Worm (Caenorhabditis elegans) whole organism, L2 larva: ENCODE measurements around the gene srx-58.

Experiments
- F13H6.1 ChIP-seq: sonication (generic microtip); optimal IDR thresholded peaks from 2 replicates; lab custom pipeline; 2016; ENCODE audit warnings: missing genetic modification characterization, missing compliant biosample characterization
- Y55F3AM.14 ChIP-seq: fragments of 200-800 bp; sonication (Bioruptor generic); optimal IDR thresholded peaks from 2 replicates; lab custom pipeline; 2018; ENCODE audit warnings: mild to moderate bottlenecking, missing genetic modification characterization, missing compliant biosample characterization
- ama-1 ChIP-seq: fragments of 150-350 bp; optimal IDR thresholded peaks from 2 replicates; lab custom pipeline; 2018; ENCODE audit warnings: inconsistent platforms
- blmp-1 ChIP-seq: sonication (generic microtip); optimal IDR thresholded peaks from 2 replicates; lab custom pipeline; 2017; ENCODE audit warnings: missing genetic modification characterization, mild to moderate bottlenecking, missing compliant biosample characterization, antibody characterized with exemption, moderate library complexity; ENCODE audit not compliant: insufficient read depth
- ceh-16 ChIP-seq: fragments of 150-350 bp; optimal IDR thresholded peaks from 2 replicates; lab custom pipeline; 2014; ENCODE audit warnings: missing biosample characterization, missing genetic modification characterization
- ceh-82 ChIP-seq: fragments of 150-350 bp; optimal IDR thresholded peaks from 2 replicates; lab custom pipeline; 2014; ENCODE audit warnings: missing biosample characterization, missing genetic modification characterization
- crh-2 ChIP-seq: sonication (generic microtip); optimal IDR thresholded peaks from 2 replicates; lab custom pipeline; 2017; ENCODE audit warnings: missing biosample characterization, missing genetic modification characterization
- dmd-4 ChIP-seq: sonication (generic microtip); optimal IDR thresholded peaks from 2 replicates; lab custom pipeline; 2017; ENCODE audit warnings: missing biosample characterization, missing genetic modification characterization
- egl-27 ChIP-seq: sonication (generic microtip); optimal IDR thresholded peaks from 3 replicates; lab custom pipeline; 2017; ENCODE audit warnings: missing biosample characterization, missing genetic modification reagents, missing genetic modification characterization
- elt-1 ChIP-seq: fragments of 150-350 bp; optimal IDR thresholded peaks from 2 replicates; lab custom pipeline; 2014; ENCODE audit warnings: missing biosample characterization, missing genetic modification characterization
- elt-3 ChIP-seq: sonication (generic microtip); optimal IDR thresholded peaks from 2 replicates; lab custom pipeline; 2017; ENCODE audit warnings: missing biosample characterization, missing genetic modification characterization
- fos-1 ChIP-seq: fragments of 150-350 bp; optimal IDR thresholded peaks from 2 replicates; lab custom pipeline; 2014; ENCODE audit warnings: missing biosample characterization, missing genetic modification characterization
- gmeb-1 ChIP-seq: fragments of 150-350 bp; optimal IDR thresholded peaks from 2 replicates; lab custom pipeline; 2014; ENCODE audit warnings: missing biosample characterization, missing genetic modification characterization
- lin-11 ChIP-seq: fragments of 150-350 bp; sonication (generic microtip); optimal IDR thresholded peaks from 2 replicates; lab custom pipeline; 2014; ENCODE audit warnings: missing biosample characterization, missing genetic modification characterization, inconsistent platforms, mixed read lengths
- lin-13 ChIP-seq: fragments of 150-350 bp; optimal IDR thresholded peaks from 2 replicates; lab custom pipeline; 2014; ENCODE audit warnings: missing biosample characterization, missing genetic modification reagents, missing genetic modification characterization
- lin-39 ChIP-seq: fragments of 150-350 bp; optimal IDR thresholded peaks from 2 replicates; lab custom pipeline; 2014; ENCODE audit warnings: missing biosample characterization, missing genetic modification reagents, missing genetic modification characterization
- lsy-2 ChIP-seq, 2 experiments: fragments of 150-350 bp in 1 of 2; sonication (generic microtip) in 1 of 2; optimal IDR thresholded peaks; 2 replicates each; lab custom pipeline; 2014 to 2017; ENCODE audit warnings: missing biosample characterization in 2 of 2, missing genetic modification characterization in 2 of 2
- mbf-1 ChIP-seq: sonication (generic microtip); optimal IDR thresholded peaks from 2 replicates; lab custom pipeline; 2017; ENCODE audit warnings: missing biosample characterization, missing genetic modification characterization
- mdl-1 ChIP-seq, 2 experiments: fragments of 150-350 bp in 1 of 2; sonication (generic microtip) in 1 of 2; optimal IDR thresholded peaks; 2 replicates each; lab custom pipeline; 2017; ENCODE audit warnings: missing biosample characterization in 2 of 2, missing genetic modification characterization in 2 of 2
- nhr-10 ChIP-seq: sonication (generic microtip); optimal IDR thresholded peaks from 2 replicates; lab custom pipeline; 2017; ENCODE audit warnings: missing biosample characterization, missing genetic modification characterization
- nhr-11 ChIP-seq: fragments of 150-350 bp; optimal IDR thresholded peaks from 2 replicates; lab custom pipeline; 2014; ENCODE audit warnings: missing biosample characterization, missing genetic modification characterization
- nhr-129 ChIP-seq: fragments of 150-350 bp; optimal IDR thresholded peaks from 2 replicates; lab custom pipeline; 2014; ENCODE audit warnings: missing biosample characterization, missing genetic modification characterization
- nhr-21 ChIP-seq: fragments of 150-350 bp; optimal IDR thresholded peaks from 2 replicates; lab custom pipeline; 2014; ENCODE audit warnings: missing biosample characterization, missing genetic modification characterization
- nhr-23 ChIP-seq: fragments of 150-350 bp; optimal IDR thresholded peaks from 2 replicates; lab custom pipeline; 2014; ENCODE audit warnings: missing biosample characterization, missing genetic modification reagents, missing genetic modification characterization
- nhr-237 ChIP-seq: fragments of 150-350 bp; optimal IDR thresholded peaks from 2 replicates; lab custom pipeline; 2014; ENCODE audit warnings: missing biosample characterization, missing genetic modification characterization
- nhr-6 ChIP-seq: fragments of 150-350 bp; optimal IDR thresholded peaks from 2 replicates; lab custom pipeline; 2014; ENCODE audit warnings: missing biosample characterization, missing genetic modification characterization
- nhr-77 ChIP-seq: fragments of 150-350 bp; optimal IDR thresholded peaks from 2 replicates; lab custom pipeline; 2014; ENCODE audit warnings: missing biosample characterization, missing genetic modification characterization
- sem-4 ChIP-seq: fragments of 150-350 bp; optimal IDR thresholded peaks from 2 replicates; lab custom pipeline; 2014; ENCODE audit warnings: missing biosample characterization, missing genetic modification reagents, missing genetic modification characterization
- sma-9 ChIP-seq, 2 experiments: fragments of 150-350 bp in 1 of 2; sonication (generic microtip) in 1 of 2; optimal IDR thresholded peaks; 2 replicates each; lab custom pipeline; 2014 to 2016; ENCODE audit warnings: missing genetic modification characterization in 2 of 2, mild to moderate bottlenecking in 1 of 2, missing biosample characterization in 1 of 2, missing compliant biosample characterization in 1 of 2, missing genetic modification reagents in 1 of 2, moderate library complexity in 1 of 2
- snpc-4 ChIP-seq: fragments of 150-350 bp; optimal IDR thresholded peaks from 2 replicates; lab custom pipeline; 2014; ENCODE audit warnings: missing biosample characterization, missing genetic modification characterization
- unc-55 ChIP-seq: fragments of 150-350 bp; sonication (generic microtip); optimal IDR thresholded peaks from 3 replicates; lab custom pipeline; 2014; ENCODE audit warnings: missing biosample characterization, missing genetic modification reagents, missing genetic modification characterization
- unc-62 ChIP-seq: fragments of 150-350 bp; optimal IDR thresholded peaks from 2 replicates; lab custom pipeline; 2014; ENCODE audit warnings: missing biosample characterization, missing genetic modification reagents, missing genetic modification characterization
- zag-1 ChIP-seq: fragments of 150-350 bp; optimal IDR thresholded peaks from 2 replicates; lab custom pipeline; 2014; ENCODE audit warnings: missing biosample characterization, missing genetic modification characterization
- ztf-1 ChIP-seq: fragments of 200-800 bp; sonication (Bioruptor generic); conservative IDR thresholded peaks from 2 replicates; pipeline ENCODE4 v1.3.6; 2022; ENCODE audit warnings: missing genetic modification characterization, missing compliant biosample characterization
- ztf-11 ChIP-seq: sonication (generic microtip); optimal IDR thresholded peaks from 2 replicates; lab custom pipeline; 2017; ENCODE audit warnings: missing biosample characterization, missing genetic modification characterization
- ztf-4 ChIP-seq: fragments of 150-350 bp; optimal IDR thresholded peaks from 2 replicates; lab custom pipeline; 2014; ENCODE audit warnings: missing biosample characterization, missing genetic modification characterization

srx-58 gene

ce11 chrV:15310780-15311179 is 41.7 kb upstream of the srx-58 start, which contains the start of gene irld-62:
Gene irld-62 (plus strand): TSS chrV:15311080.
- no peak for TF ChIP-seq mdl-1 (tag; optimal IDR thresholded peaks at IDR 0.05; lab: Kevin White, UChicago)
- no peak for TF ChIP-seq ztf-4 (tag; lab: Kevin White, UChicago)
- TF ChIP-seq gmeb-1 (tag; lab: Kevin White, UChicago): no peak
- TF ChIP-seq ceh-82: no peak
- TF ChIP-seq sem-4 (tag; lab: Kevin White, UChicago): no peak
- TF ChIP-seq nhr-10: no peak
- TF ChIP-seq mbf-1 (tag; lab: Kevin White, UChicago): no peak
- TF ChIP-seq elt-1 (tag; lab: Kevin White, UChicago): no peak
- no peak for TF ChIP-seq nhr-11 (tag; lab: Kevin White, UChicago)
- TF ChIP-seq unc-62 (GFP tag; lab: Kevin White, UChicago): no peak
- no peak for TF ChIP-seq ztf-1
- no peak for TF ChIP-seq Y55F3AM.14 (GFP tag; lab: Kevin White, UChicago)
- no peak for TF ChIP-seq blmp-1
- no peak for TF ChIP-seq unc-55 (GFP tag; lab: Kevin White, UChicago)
- TF ChIP-seq fos-1 (tag; lab: Kevin White, UChicago): no peak
- TF ChIP-seq lin-39 (tag; lab: Kevin White, UChicago): no peak
- TF ChIP-seq nhr-129 (tag; lab: Kevin White, UChicago): no peak
- no peak for TF ChIP-seq F13H6.1 (tag; lab: Kevin White, UChicago)
- no peak for TF ChIP-seq dmd-4 (tag; lab: Kevin White, UChicago)
- TF ChIP-seq crh-2 (tag; lab: Kevin White, UChicago): no peak

- TF ChIP-seq elt-1 (tag; lab: Kevin White, UChicago) (no peak), unc-62 (GFP tag; lab: Kevin White, UChicago) (no peak), mbf-1 (tag; lab: Kevin White, UChicago) (no peak), egl-27 (tag; lab: Kevin White, UChicago) (no peak), ama-1 (lab: Kevin White, UChicago) (no peak), unc-55 (GFP tag; lab: Kevin White, UChicago) (no peak), lin-39 (tag; lab: Kevin White, UChicago) (no peak), mdl-1 (tag; optimal IDR thresholded peaks at IDR 0.05; lab: Kevin White, UChicago) (no peak), lin-11 (no peak), nhr-237 (tag; lab: Kevin White, UChicago) (no peak), Y55F3AM.14 (GFP tag; lab: Kevin White, UChicago) (no peak), crh-2 (tag; lab: Kevin White, UChicago) (no peak), lsy-2 (tag; optimal IDR thresholded peaks at IDR 0.05; lab: Kevin White, UChicago) (no peak), elt-3 (tag; lab: Kevin White, UChicago) (no peak), nhr-21 (no peak), zag-1 (tag; lab: Kevin White, UChicago) (no peak), lin-13 (GFP tag; lab: Kevin White, UChicago) (no peak), ceh-16 (tag; lab: Kevin White, UChicago) (no peak), nhr-10 (no peak), nhr-23 (tag; lab: Kevin White, UChicago) (no peak)
These were observed 38.9 kb upstream of the srx-58 start for ce11 chrV:15313529-15313928.

- no peak for TF ChIP-seq ama-1 (lab: Kevin White, UChicago)
- no peak for TF ChIP-seq snpc-4 (tag; lab: Kevin White, UChicago)
- no peak for TF ChIP-seq nhr-11 (tag; lab: Kevin White, UChicago)
- no peak for TF ChIP-seq nhr-21
- TF ChIP-seq lsy-2 (tag; optimal IDR thresholded peaks at IDR 0.05; lab: Kevin White, UChicago): no peak
- TF ChIP-seq nhr-77 (tag; lab: Kevin White, UChicago): no peak
- TF ChIP-seq lin-11: no peak
- no peak for TF ChIP-seq elt-3 (tag; lab: Kevin White, UChicago)
- no peak for TF ChIP-seq dmd-4 (tag; lab: Kevin White, UChicago)
- TF ChIP-seq blmp-1: no peak
- no peak for TF ChIP-seq nhr-6 (tag; lab: Kevin White, UChicago)
- TF ChIP-seq nhr-237 (tag; lab: Kevin White, UChicago): no peak
- no peak for TF ChIP-seq ceh-82
- TF ChIP-seq ztf-11: no peak
- no peak for TF ChIP-seq sma-9 (GFP tag; optimal IDR thresholded peaks at IDR 0.05; lab: Kevin White, UChicago)
- no peak for TF ChIP-seq sma-9 (tag; optimal IDR thresholded peaks at IDR 0.05; lab: Kevin White, UChicago)
These were observed 36.5 kb upstream of the srx-58 start, which contains the start of the genes srt-22 and nhr-246 for ce11 chrV:15315827-15316527. Gene srt-22 (minus strand): TSS chrV:15315927. Gene nhr-246 (plus strand): TSS chrV:15316477.
